Worm (Caenorhabditis elegans) whole organism, young adult: Measurements from ENCODE around the gene B0546.3.

Experiments used
- Y53F4B.3 ChIP-seq: fragments of 200-800 bp; sonication (Bioruptor generic); IDR thresholded peaks from 2 replicates; pipeline ENCODE4 v1.3.6; 2022; ENCODE audit warnings: missing genetic modification reagents, missing genetic modification characterization, missing compliant biosample characterization
- Y67H2A.10 ChIP-seq: fragments of 200-800 bp; sonication (Bioruptor generic); conservative IDR thresholded peaks from 2 replicates; pipeline ENCODE4 v1.3.6; 2022; ENCODE audit warnings: missing genetic modification reagents, missing genetic modification characterization, missing compliant biosample characterization
- ama-1 ChIP-seq, 3 experiments: fragments of 150-350 bp in 1 of 3; sonication (generic microtip) in 2 of 3; optimal IDR thresholded peaks; 2 replicates each; lab custom pipeline; 2014 to 2018; ENCODE audit warnings: missing biosample characterization in 2 of 3, missing genetic modification characterization in 2 of 3, missing genetic modification reagents in 2 of 3
- dpl-1 ChIP-seq: fragments of 150-350 bp; optimal IDR thresholded peaks from 2 replicates; lab custom pipeline; 2014; ENCODE audit warnings: missing biosample characterization, missing genetic modification reagents, missing genetic modification characterization
- lag-1 ChIP-seq: fragments of 200-800 bp; sonication (Bioruptor generic); IDR thresholded peaks from 2 replicates; pipeline ENCODE4 v1.3.6; 2022; ENCODE audit warnings: missing genetic modification reagents, missing genetic modification characterization, missing compliant biosample characterization
- lin-54 ChIP-seq: fragments of 200-800 bp; sonication (Bioruptor generic); optimal IDR thresholded peaks from 2 replicates; lab custom pipeline; 2018; ENCODE audit warnings: mild to moderate bottlenecking, missing genetic modification characterization, missing compliant biosample characterization
- mxl-1 ChIP-seq: sonication (generic microtip); optimal IDR thresholded peaks from 2 replicates; lab custom pipeline; 2016; ENCODE audit warnings: missing genetic modification characterization, missing compliant biosample characterization
- somi-1 ChIP-seq: fragments of 200-800 bp; sonication (Bioruptor generic); optimal IDR thresholded peaks from 2 replicates; lab custom pipeline; 2018; ENCODE audit warnings: mild to moderate bottlenecking, missing genetic modification characterization, missing compliant biosample characterization
- ztf-3 ChIP-seq: fragments of 200-800 bp; sonication (Bioruptor generic); optimal IDR thresholded peaks from 2 replicates; lab custom pipeline; 2018; ENCODE audit warnings: mild to moderate bottlenecking, missing genetic modification characterization, missing compliant biosample characterization

DNA sequence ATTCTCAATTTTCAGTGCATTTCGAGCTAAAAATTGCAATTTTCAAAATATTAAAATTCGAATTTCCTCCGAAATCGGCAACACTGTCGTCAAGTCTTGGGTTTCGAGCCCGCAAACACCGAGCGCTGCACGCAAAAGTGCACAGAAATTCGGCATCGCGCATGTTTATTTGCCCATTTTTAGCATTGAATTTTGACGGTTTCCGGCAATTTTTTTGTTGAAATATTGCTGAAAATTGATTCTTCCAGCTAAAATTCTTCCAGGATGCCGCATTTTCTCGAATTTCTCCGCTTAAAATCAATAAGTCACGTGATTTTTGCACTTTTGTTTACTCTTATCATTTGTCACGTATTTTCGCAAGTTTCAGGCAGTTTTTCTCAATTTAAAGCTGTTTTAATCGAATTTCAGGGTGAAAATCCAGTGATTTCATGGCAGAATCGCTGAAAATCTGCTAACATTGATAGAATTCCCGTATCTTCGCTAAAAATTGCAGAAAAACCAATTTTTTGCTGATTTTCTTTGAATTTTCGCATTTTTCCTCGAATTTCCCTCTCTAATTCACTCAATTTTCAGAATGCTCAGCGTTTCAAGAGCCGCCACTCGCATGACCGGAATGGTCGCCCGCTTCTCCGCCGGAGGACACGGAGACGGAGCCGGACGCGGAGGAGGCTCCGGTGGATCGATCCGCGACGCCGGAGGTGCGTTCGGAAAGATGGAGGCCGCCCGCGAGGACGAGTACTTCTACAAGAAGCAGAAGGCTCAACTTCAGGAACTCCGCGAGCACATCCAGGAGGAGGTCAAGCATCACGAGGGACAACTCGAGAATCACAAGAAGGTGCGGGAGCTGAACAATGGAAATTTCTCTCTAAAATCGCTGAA, 2.9 kb upstream of the B0546.3 start, which contains the start of gene mai-2:
- TF ChIP-seq lin-54 (GFP tag; lab: Kevin White, UChicago) = peak; percentile 61
- TF ChIP-seq mxl-1 (tag; lab: Kevin White, UChicago) = no peak
- TF ChIP-seq ztf-3 (GFP tag; lab: Kevin White, UChicago) = no peak
- no peak for TF ChIP-seq Y53F4B.3 (GFP tag; lab: Robert Waterston, UW)
- peak; percentile 67 for TF ChIP-seq ama-1 (optimal IDR thresholded peaks at IDR 0.05; lab: Kevin White, UChicago)
- TF ChIP-seq ama-1 (GFP tag; optimal IDR thresholded peaks at IDR 0.05; lab: Kevin White, UChicago) = no peak
- TF ChIP-seq dpl-1 (GFP tag; lab: Kevin White, UChicago) = peak; percentile 43
- TF ChIP-seq lag-1 = no peak
- no peak for TF ChIP-seq somi-1 (GFP tag; lab: Kevin White, UChicago)
- no peak for TF ChIP-seq Y67H2A.10 (GFP tag; lab: Robert Waterston, UW)
